Worm (Caenorhabditis elegans) whole organism, L4 larva: ENCODE results near the gene ZK370.6.

Source experiments
- jun-1 ChIP-seq: fragments of 150-350 bp; optimal IDR thresholded peaks from 2 replicates; lab custom pipeline; 2014; ENCODE audit warnings: missing biosample characterization, missing genetic modification reagents, missing genetic modification characterization
- nhr-11 ChIP-seq: fragments of 150-350 bp; optimal IDR thresholded peaks from 2 replicates; lab custom pipeline; 2014; ENCODE audit warnings: missing biosample characterization, missing genetic modification characterization

- TF ChIP-seq jun-1 (no peak), nhr-11 (tag; lab: Kevin White, UChicago) (no peak)
Measured at ce11 chrIII:8767889-8768361, 24.3 kb upstream of the ZK370.6 start, which contains the start of gene mtss-1.
